Worm (Caenorhabditis elegans) whole organism, L1 larva: Measurements from ENCODE around the gene sir-2.2.

ENCODE experiments used
- C16A3.4 ChIP-seq: fragments of 150-350 bp; optimal IDR thresholded peaks from 2 replicates; lab custom pipeline; 2014; ENCODE audit warnings: missing biosample characterization, missing genetic modification characterization
- C34B4.2 ChIP-seq: sonication (generic microtip); optimal IDR thresholded peaks from 2 replicates; lab custom pipeline; 2017; ENCODE audit warnings: mild to moderate bottlenecking, missing genetic modification characterization, missing compliant biosample characterization
- F16B12.6 ChIP-seq: fragments of 150-350 bp; optimal IDR thresholded peaks from 2 replicates; lab custom pipeline; 2014; ENCODE audit warnings: missing biosample characterization, missing genetic modification characterization
- alr-1 ChIP-seq: fragments of 200-800 bp; sonication (Bioruptor generic); optimal IDR thresholded peaks from 2 replicates; lab custom pipeline; 2018; ENCODE audit warnings: borderline replicate concordance, mild to moderate bottlenecking, missing genetic modification characterization, missing compliant biosample characterization
- aly-2 ChIP-seq: fragments of 150-350 bp; optimal IDR thresholded peaks from 2 replicates; lab custom pipeline; 2014; ENCODE audit warnings: missing biosample characterization, missing genetic modification characterization
- blmp-1 ChIP-seq: fragments of 150-350 bp; optimal IDR thresholded peaks from 2 replicates; lab custom pipeline; 2014; ENCODE audit warnings: missing biosample characterization, missing genetic modification characterization
- ceh-8 ChIP-seq: fragments of 200-800 bp; sonication (Bioruptor generic); optimal IDR thresholded peaks from 2 replicates; lab custom pipeline; 2018; ENCODE audit warnings: mild to moderate bottlenecking, missing genetic modification characterization, moderate library complexity, missing compliant biosample characterization
- ceh-82 ChIP-seq, 3 experiments: fragments of 150-350 bp in 1 of 3; sonication (generic microtip) in 2 of 3; optimal IDR thresholded peaks; 2 replicates each; lab custom pipeline; 2014 to 2017; ENCODE audit warnings: missing biosample characterization in 3 of 3, missing genetic modification characterization in 3 of 3
- ceh-88 ChIP-seq: fragments of 200-800 bp; sonication (Bioruptor generic); IDR thresholded peaks from 2 replicates; pipeline ENCODE4 v1.3.6; 2022; ENCODE audit warnings: missing genetic modification characterization, missing compliant biosample characterization
- ces-1 ChIP-seq: fragments of 150-350 bp; optimal IDR thresholded peaks from 2 replicates; lab custom pipeline; 2014; ENCODE audit warnings: missing biosample characterization, missing genetic modification reagents, missing genetic modification characterization
- dsc-1 ChIP-seq: sonication (generic microtip); optimal IDR thresholded peaks from 2 replicates; lab custom pipeline; 2016; ENCODE audit warnings: mild to moderate bottlenecking, missing genetic modification characterization, missing compliant biosample characterization
- efl-1 ChIP-seq, 4 experiments: fragments of 150-350 bp; optimal IDR thresholded peaks in 3 of 4; peaks in 1 of 4; 1 replicate in 1 of 4; 2 replicates in 3 of 4; lab custom pipeline; 2014; ENCODE audit warnings: missing biosample characterization in 2 of 4, missing genetic modification characterization in 2 of 4, missing genetic modification reagents in 2 of 4
- efl-3 ChIP-seq: fragments of 200-800 bp; sonication (Bioruptor generic); optimal IDR thresholded peaks from 2 replicates; lab custom pipeline; 2018; ENCODE audit warnings: mild to moderate bottlenecking, missing genetic modification characterization, missing compliant biosample characterization
- elt-3 ChIP-seq, 6 experiments: fragments of 150-350 bp in 1 of 6; sonication (generic microtip); optimal IDR thresholded peaks; 2 replicates each; lab custom pipeline; 2017 to 2018; ENCODE audit warnings: missing biosample characterization in 6 of 6, missing genetic modification characterization in 6 of 6, inconsistent platforms in 1 of 6
- ets-5 ChIP-seq: fragments of 200-800 bp; sonication (Bioruptor generic); IDR thresholded peaks from 2 replicates; pipeline ENCODE4 v1.3.6; 2022; ENCODE audit warnings: missing genetic modification characterization, missing compliant biosample characterization
- fkh-8 ChIP-seq: sonication (generic microtip); optimal IDR thresholded peaks from 2 replicates; lab custom pipeline; 2016; ENCODE audit warnings: mild to moderate bottlenecking, missing genetic modification characterization, missing compliant biosample characterization
- grh-1 ChIP-seq: fragments of 200-800 bp; sonication (Bioruptor generic); IDR thresholded peaks from 2 replicates; pipeline ENCODE4 v1.3.6; 2022; ENCODE audit warnings: missing genetic modification reagents, missing genetic modification characterization, missing compliant biosample characterization
- hlh-17 ChIP-seq: fragments of 200-800 bp; sonication (Bioruptor generic); optimal IDR thresholded peaks from 2 replicates; lab custom pipeline; 2018; ENCODE audit warnings: missing genetic modification characterization, mild to moderate bottlenecking, missing compliant biosample characterization, moderate library complexity, borderline replicate concordance
- hpl-2 ChIP-seq: fragments of 150-350 bp; optimal IDR thresholded peaks from 2 replicates; lab custom pipeline; 2014; ENCODE audit warnings: missing biosample characterization, missing genetic modification reagents, missing genetic modification characterization
- irx-1 ChIP-seq: sonication (generic microtip); optimal IDR thresholded peaks from 2 replicates; lab custom pipeline; 2016; ENCODE audit warnings: missing genetic modification characterization, missing compliant biosample characterization
- lin-13 ChIP-seq: fragments of 150-350 bp; optimal IDR thresholded peaks from 2 replicates; lab custom pipeline; 2014; ENCODE audit warnings: missing biosample characterization, missing genetic modification reagents, missing genetic modification characterization
- lin-15B ChIP-seq: fragments of 150-350 bp; sonication (generic microtip); optimal IDR thresholded peaks from 3 replicates; lab custom pipeline; 2014; ENCODE audit warnings: missing biosample characterization, missing genetic modification characterization
- lin-35 ChIP-seq, 2 experiments: fragments of 150-350 bp; optimal IDR thresholded peaks; 2 replicates each; lab custom pipeline; 2014; ENCODE audit warnings: missing biosample characterization in 2 of 2, missing genetic modification characterization in 2 of 2, missing genetic modification reagents in 2 of 2
- mab-9 ChIP-seq: fragments of 200-800 bp; sonication (Bioruptor generic); IDR thresholded peaks from 2 replicates; pipeline ENCODE4 v1.3.6; 2022; ENCODE audit warnings: missing genetic modification reagents, missing genetic modification characterization, missing compliant biosample characterization
- mdl-1 ChIP-seq, 2 experiments: fragments of 150-350 bp; optimal IDR thresholded peaks; 2 replicates each; lab custom pipeline; 2014 to 2017; ENCODE audit warnings: missing biosample characterization in 2 of 2, missing genetic modification characterization in 2 of 2, inconsistent platforms in 1 of 2
- mef-2 ChIP-seq: fragments of 150-350 bp; optimal IDR thresholded peaks from 2 replicates; lab custom pipeline; 2014; ENCODE audit warnings: missing biosample characterization, missing genetic modification characterization
- mep-1 ChIP-seq: fragments of 150-350 bp; optimal IDR thresholded peaks from 2 replicates; lab custom pipeline; 2014; ENCODE audit warnings: missing biosample characterization, missing genetic modification characterization
- nhr-11 ChIP-seq: fragments of 150-350 bp; optimal IDR thresholded peaks from 2 replicates; lab custom pipeline; 2014; ENCODE audit warnings: missing biosample characterization, missing genetic modification characterization
- nhr-12 ChIP-seq: sonication (generic microtip); optimal IDR thresholded peaks from 2 replicates; lab custom pipeline; 2017; ENCODE audit warnings: missing biosample characterization, missing genetic modification characterization
- nhr-19 ChIP-seq: fragments of 200-800 bp; sonication (Bioruptor generic); conservative IDR thresholded peaks from 2 replicates; pipeline ENCODE4 v1.3.6; 2022; ENCODE audit warnings: missing genetic modification characterization, missing compliant biosample characterization
- nhr-20 ChIP-seq: sonication (generic microtip); optimal IDR thresholded peaks from 2 replicates; lab custom pipeline; 2016; ENCODE audit warnings: mild to moderate bottlenecking, missing genetic modification characterization, missing compliant biosample characterization
- nhr-237 ChIP-seq: fragments of 150-350 bp; optimal IDR thresholded peaks from 2 replicates; lab custom pipeline; 2014; ENCODE audit warnings: missing biosample characterization, missing genetic modification characterization
- nhr-28 ChIP-seq: fragments of 150-350 bp; optimal IDR thresholded peaks from 2 replicates; lab custom pipeline; 2014; ENCODE audit warnings: missing biosample characterization, missing genetic modification characterization
- nhr-47 ChIP-seq: sonication (generic microtip); optimal IDR thresholded peaks from 2 replicates; lab custom pipeline; 2016; ENCODE audit warnings: mild to moderate bottlenecking, missing genetic modification characterization, moderate library complexity, missing compliant biosample characterization
- nhr-71 ChIP-seq: sonication (generic microtip); optimal IDR thresholded peaks from 2 replicates; lab custom pipeline; 2016; ENCODE audit warnings: mild to moderate bottlenecking, missing genetic modification characterization, moderate library complexity, missing compliant biosample characterization
- nhr-84 ChIP-seq: sonication (generic microtip); optimal IDR thresholded peaks from 2 replicates; lab custom pipeline; 2017; ENCODE audit warnings: missing biosample characterization, missing genetic modification characterization
- nhr-85 ChIP-seq: sonication (generic microtip); peaks from one replicate; lab custom pipeline; 2016; ENCODE audit warnings: missing genetic modification characterization, inconsistent platforms, missing compliant biosample characterization
- nhr-90 ChIP-seq: sonication (generic microtip); optimal IDR thresholded peaks from 2 replicates; lab custom pipeline; 2016; ENCODE audit warnings: mild to moderate bottlenecking, missing genetic modification characterization, missing compliant biosample characterization; ENCODE audit not compliant: poor library complexity
- pag-3 ChIP-seq: sonication (generic microtip); optimal IDR thresholded peaks from 2 replicates; lab custom pipeline; 2017; ENCODE audit warnings: missing genetic modification characterization, mild to moderate bottlenecking, missing compliant biosample characterization, antibody characterized with exemption, borderline replicate concordance; ENCODE audit not compliant: insufficient read depth
- pax-3 ChIP-seq: fragments of 200-800 bp; sonication (Bioruptor generic); optimal IDR thresholded peaks from 2 replicates; lab custom pipeline; 2018; ENCODE audit warnings: mild to moderate bottlenecking, missing genetic modification characterization, moderate library complexity, missing compliant biosample characterization
- pqm-1 ChIP-seq: sonication (generic microtip); optimal IDR thresholded peaks from 3 replicates; lab custom pipeline; 2017; ENCODE audit warnings: missing biosample characterization, missing genetic modification characterization
- snpc-4 ChIP-seq: fragments of 150-350 bp; optimal IDR thresholded peaks from 2 replicates; lab custom pipeline; 2014; ENCODE audit warnings: missing biosample characterization, missing genetic modification characterization
- sptf-1 ChIP-seq: fragments of 150-350 bp; optimal IDR thresholded peaks from 2 replicates; lab custom pipeline; 2014; ENCODE audit warnings: missing biosample characterization, missing genetic modification characterization
- sup-37 ChIP-seq: fragments of 200-800 bp; sonication (Bioruptor generic); optimal IDR thresholded peaks from 2 replicates; lab custom pipeline; 2018; ENCODE audit warnings: mild to moderate bottlenecking, missing genetic modification characterization, missing compliant biosample characterization
- swsn-7 ChIP-seq: sonication (generic microtip); optimal IDR thresholded peaks from 2 replicates; lab custom pipeline; 2016; ENCODE audit warnings: missing genetic modification characterization, missing compliant biosample characterization
- tlp-1 ChIP-seq: fragments of 150-350 bp; optimal IDR thresholded peaks from 2 replicates; lab custom pipeline; 2014; ENCODE audit warnings: missing biosample characterization, missing genetic modification characterization
- unc-130 ChIP-seq: fragments of 150-350 bp; optimal IDR thresholded peaks from 2 replicates; lab custom pipeline; 2017; ENCODE audit warnings: missing biosample characterization, missing genetic modification characterization, inconsistent platforms
- unc-62 ChIP-seq: fragments of 150-350 bp; optimal IDR thresholded peaks from 2 replicates; lab custom pipeline; 2014; ENCODE audit warnings: missing biosample characterization, missing genetic modification reagents, missing genetic modification characterization
- unc-86 ChIP-seq: sonication (generic microtip); optimal IDR thresholded peaks from 2 replicates; lab custom pipeline; 2016; ENCODE audit warnings: missing genetic modification characterization, missing compliant biosample characterization
- ztf-11 ChIP-seq, 2 experiments: sonication (generic microtip); optimal IDR thresholded peaks; 2 replicates each; lab custom pipeline; 2016 to 2017; ENCODE audit warnings: missing genetic modification characterization in 2 of 2, missing biosample characterization in 1 of 2, missing compliant biosample characterization in 1 of 2
- ztf-4 ChIP-seq: fragments of 150-350 bp; optimal IDR thresholded peaks from 2 replicates; lab custom pipeline; 2014; ENCODE audit warnings: missing biosample characterization, missing genetic modification characterization

sir-2.2 gene

DNA sequence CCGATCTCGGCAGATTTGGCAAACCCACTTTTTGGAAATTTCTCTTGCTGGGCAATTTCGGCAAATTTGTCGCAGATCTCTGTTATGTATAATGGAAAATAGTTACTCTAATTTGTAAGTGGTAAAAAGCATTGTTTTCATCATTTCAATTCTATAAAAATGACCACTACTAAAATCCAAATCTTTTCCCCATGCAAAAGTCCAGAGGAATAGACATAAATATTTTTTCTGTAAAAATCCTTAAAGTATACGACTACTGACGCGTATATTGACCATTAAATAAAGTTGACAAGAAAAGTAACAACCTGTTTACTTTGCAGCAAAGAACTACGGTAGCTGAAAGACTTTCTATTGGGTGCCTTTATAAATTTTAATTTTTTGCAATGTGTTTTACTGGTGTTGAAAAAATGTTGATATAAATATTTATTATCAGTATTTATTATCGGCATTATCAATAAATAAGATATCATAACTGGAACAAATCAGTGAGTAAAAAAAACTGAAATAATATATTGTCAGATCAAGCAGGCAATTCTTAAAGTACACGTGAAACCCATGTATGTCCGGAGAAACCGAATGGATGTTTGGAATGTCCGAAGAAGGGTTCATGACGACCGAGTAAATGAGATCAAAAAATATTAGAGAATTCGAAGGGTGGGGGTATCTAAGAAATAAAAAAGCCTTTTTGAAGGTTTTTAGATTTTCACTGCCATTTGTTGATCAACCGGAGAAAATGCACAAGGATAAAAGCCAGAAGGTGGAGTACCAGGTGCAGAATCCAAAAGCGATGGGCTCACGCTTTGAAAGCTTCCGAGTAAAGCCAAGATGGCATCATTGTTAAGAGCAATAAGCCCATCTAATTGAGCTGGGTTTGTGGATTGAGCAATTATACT lies 21.6 kb downstream of the sir-2.2 start:
- no peak for TF ChIP-seq mep-1 (tag; lab: Kevin White, UChicago)
- no peak for TF ChIP-seq unc-62 (GFP tag; lab: Kevin White, UChicago)
- TF ChIP-seq grh-1: no peak
- peak in 1 of 2 experiments; percentile 18 for TF ChIP-seq lin-35 (GFP tag; optimal IDR thresholded peaks at IDR 0.05; lab: Kevin White, UChicago)
- TF ChIP-seq ceh-88 (GFP tag; lab: Robert Waterston, UW): no peak
- TF ChIP-seq F16B12.6: no peak
- peak; percentile 33 for TF ChIP-seq C16A3.4 (tag; lab: Kevin White, UChicago)
- no peak for TF ChIP-seq mef-2 (tag; lab: Kevin White, UChicago)
- no peak for TF ChIP-seq tlp-1 (tag; lab: Kevin White, UChicago)
- peak; percentile 46 for TF ChIP-seq lin-13 (GFP tag; lab: Kevin White, UChicago)
- peak in 1 of 6 experiments; percentile 62 for TF ChIP-seq elt-3 (tag; optimal IDR thresholded peaks at IDR 0.05; lab: Kevin White, UChicago)
- TF ChIP-seq aly-2: peak; percentile 19
- no peak for TF ChIP-seq efl-3 (GFP tag; lab: Kevin White, UChicago)
- no peak for TF ChIP-seq pqm-1
- TF ChIP-seq nhr-237: no peak
- no peak for TF ChIP-seq ceh-8 (GFP tag; lab: Kevin White, UChicago)
- TF ChIP-seq nhr-19 (GFP tag; lab: Robert Waterston, UW): peak; percentile 59
- no peak for TF ChIP-seq ets-5
- TF ChIP-seq nhr-90 (tag; lab: Kevin White, UChicago): peak; percentile 78
- no peak for TF ChIP-seq pag-3 (tag; lab: Kevin White, UChicago)
- TF ChIP-seq alr-1 (tag; lab: Kevin White, UChicago): no peak
- no peak for TF ChIP-seq efl-1 (optimal IDR thresholded peaks at IDR 0.05; lab: Kevin White, UChicago)
- TF ChIP-seq efl-1 (GFP tag; optimal IDR thresholded peaks at IDR 0.05 in 1 of 2; lab: Kevin White, UChicago): peak in 1 of 2 experiments; percentile 67
- peak in 1 of 2 experiments; percentile 6 for TF ChIP-seq ztf-11 (tag; optimal IDR thresholded peaks at IDR 0.05; lab: Kevin White, UChicago)
- no peak for TF ChIP-seq ceh-82 (tag; optimal IDR thresholded peaks at IDR 0.05; lab: Kevin White, UChicago)
- TF ChIP-seq nhr-28: no peak
- TF ChIP-seq ces-1 (GFP tag; lab: Kevin White, UChicago): no peak
- TF ChIP-seq nhr-12 (tag; lab: Kevin White, UChicago): no peak
- peak; percentile 77 for TF ChIP-seq nhr-71 (tag; lab: Kevin White, UChicago)
- no peak for TF ChIP-seq sptf-1 (tag; lab: Kevin White, UChicago)
- TF ChIP-seq swsn-7 (tag; lab: Kevin White, UChicago): peak; percentile 7
- TF ChIP-seq lin-15B (tag; lab: Kevin White, UChicago): no peak
- no peak for TF ChIP-seq irx-1 (tag; lab: Kevin White, UChicago)
- no peak for TF ChIP-seq fkh-8 (tag; lab: Kevin White, UChicago)
- TF ChIP-seq nhr-47 (tag; lab: Kevin White, UChicago): peak; percentile 66
- TF ChIP-seq dsc-1 (tag; lab: Kevin White, UChicago): no peak
- peak; percentile 80 for TF ChIP-seq ztf-4 (tag; lab: Kevin White, UChicago)
- no peak for TF ChIP-seq mab-9 (GFP tag; lab: Robert Waterston, UW)
- TF ChIP-seq blmp-1 (tag; lab: Kevin White, UChicago): no peak
- TF ChIP-seq nhr-85 (tag; lab: Kevin White, UChicago): peak; percentile 23
- TF ChIP-seq C34B4.2: no peak
- TF ChIP-seq unc-130: no peak
- TF ChIP-seq nhr-84 (tag; lab: Kevin White, UChicago): no peak
- TF ChIP-seq nhr-20 (tag; lab: Kevin White, UChicago): peak; percentile 52
- no peak for TF ChIP-seq snpc-4 (tag; lab: Kevin White, UChicago)
- TF ChIP-seq nhr-11 (tag; lab: Kevin White, UChicago): no peak
- no peak for TF ChIP-seq unc-86 (tag; lab: Kevin White, UChicago)
- TF ChIP-seq sup-37 (GFP tag; lab: Kevin White, UChicago): peak; percentile 8
- TF ChIP-seq hpl-2: peak; percentile 19
- TF ChIP-seq mdl-1 (tag; optimal IDR thresholded peaks at IDR 0.05; lab: Kevin White, UChicago): no peak
- TF ChIP-seq hlh-17: no peak
- peak; percentile 11 for TF ChIP-seq pax-3
